Worm (Caenorhabditis elegans) whole organism, late embryonic: ENCODE measurements around the gene uaf-2.

Experiments
- C38D4.7 ChIP-seq: fragments of 200-800 bp; sonication (Bioruptor generic); optimal IDR thresholded peaks from 2 replicates; lab custom pipeline; 2018; ENCODE audit warnings: mild to moderate bottlenecking, missing genetic modification characterization, moderate library complexity, missing compliant biosample characterization
- F13H6.1 ChIP-seq: sonication (generic microtip); optimal IDR thresholded peaks from 2 replicates; lab custom pipeline; 2016; ENCODE audit warnings: missing genetic modification characterization, missing compliant biosample characterization
- K02D7.2 ChIP-seq: sonication (generic microtip); optimal IDR thresholded peaks from 2 replicates; lab custom pipeline; 2017; ENCODE audit warnings: mild to moderate bottlenecking, missing genetic modification characterization, missing compliant biosample characterization
- K09A11.1 ChIP-seq: sonication (generic microtip); optimal IDR thresholded peaks from 2 replicates; lab custom pipeline; 2017; ENCODE audit warnings: antibody characterized with exemption, mild to moderate bottlenecking, missing genetic modification characterization, missing compliant biosample characterization; ENCODE audit not compliant: insufficient read depth
- ama-1 ChIP-seq: fragments of 150-350 bp; optimal IDR thresholded peaks from 2 replicates; lab custom pipeline; 2014
- ceh-14 ChIP-seq: sonication (generic microtip); optimal IDR thresholded peaks from 2 replicates; lab custom pipeline; 2016; ENCODE audit warnings: missing genotype, missing genetic modification characterization, missing compliant biosample characterization
- ceh-18 ChIP-seq: sonication (generic microtip); optimal IDR thresholded peaks from 2 replicates; lab custom pipeline; 2016; ENCODE audit warnings: missing genetic modification characterization, missing compliant biosample characterization
- ceh-19 ChIP-seq: fragments of 200-800 bp; sonication (Bioruptor generic); optimal IDR thresholded peaks from 2 replicates; lab custom pipeline; 2018; ENCODE audit warnings: mild to moderate bottlenecking, missing genetic modification characterization, missing compliant biosample characterization
- ceh-24 ChIP-seq: sonication (generic microtip); optimal IDR thresholded peaks from 2 replicates; lab custom pipeline; 2016; ENCODE audit warnings: mild to moderate bottlenecking, missing genetic modification characterization, missing compliant biosample characterization
- ceh-30 ChIP-seq: fragments of 150-350 bp; optimal IDR thresholded peaks from 2 replicates; lab custom pipeline; 2014; ENCODE audit warnings: missing biosample characterization, missing genetic modification characterization
- ceh-31 ChIP-seq: sonication (generic microtip); optimal IDR thresholded peaks from 2 replicates; lab custom pipeline; 2016; ENCODE audit warnings: missing genetic modification characterization, missing compliant biosample characterization
- ceh-45 ChIP-seq: fragments of 200-800 bp; sonication (Bioruptor generic); IDR thresholded peaks from 2 replicates; pipeline ENCODE4 v1.3.6; 2022; ENCODE audit warnings: missing genetic modification reagents, missing genetic modification characterization, missing compliant biosample characterization
- ceh-9 ChIP-seq: sonication (generic microtip); optimal IDR thresholded peaks from 2 replicates; lab custom pipeline; 2016; ENCODE audit warnings: mild to moderate bottlenecking, missing genetic modification characterization, inconsistent platforms, missing compliant biosample characterization
- dve-1 ChIP-seq: sonication (generic microtip); optimal IDR thresholded peaks from 2 replicates; lab custom pipeline; 2017; ENCODE audit warnings: antibody characterized with exemption, mild to moderate bottlenecking, missing genetic modification characterization, missing compliant biosample characterization
- elt-4 ChIP-seq: sonication (generic microtip); optimal IDR thresholded peaks from 2 replicates; lab custom pipeline; 2016; ENCODE audit warnings: missing genetic modification characterization, missing compliant biosample characterization
- ets-4 ChIP-seq: sonication (generic microtip); optimal IDR thresholded peaks from 2 replicates; lab custom pipeline; 2016; ENCODE audit warnings: missing genetic modification characterization, missing compliant biosample characterization
- fax-1 ChIP-seq: sonication (generic microtip); optimal IDR thresholded peaks from 2 replicates; lab custom pipeline; 2016; ENCODE audit warnings: missing genotype, missing genetic modification characterization, missing compliant biosample characterization
- fkh-6 ChIP-seq: sonication (generic microtip); optimal IDR thresholded peaks from 2 replicates; lab custom pipeline; 2016; ENCODE audit warnings: missing genetic modification characterization, missing compliant biosample characterization
- hlh-13 ChIP-seq: fragments of 200-800 bp; sonication (Bioruptor generic); optimal IDR thresholded peaks from 2 replicates; lab custom pipeline; 2018; ENCODE audit warnings: mild to moderate bottlenecking, missing genetic modification characterization, missing compliant biosample characterization
- hlh-15 ChIP-seq: sonication (generic microtip); optimal IDR thresholded peaks from 2 replicates; lab custom pipeline; 2016; ENCODE audit warnings: missing genetic modification characterization, missing compliant biosample characterization
- hlh-6 ChIP-seq: sonication (generic microtip); optimal IDR thresholded peaks from 2 replicates; lab custom pipeline; 2016; ENCODE audit warnings: missing genotype, missing genetic modification characterization, missing compliant biosample characterization
- lin-11 ChIP-seq: fragments of 200-800 bp; sonication (Bioruptor generic); optimal IDR thresholded peaks from 2 replicates; lab custom pipeline; 2018; ENCODE audit warnings: mild to moderate bottlenecking, missing genetic modification characterization, missing compliant biosample characterization
- mec-3 ChIP-seq: sonication (generic microtip); optimal IDR thresholded peaks from 2 replicates; lab custom pipeline; 2016; ENCODE audit warnings: borderline replicate concordance, missing genetic modification characterization, missing compliant biosample characterization
- nhr-11 ChIP-seq: fragments of 150-350 bp; optimal IDR thresholded peaks from 2 replicates; lab custom pipeline; 2014; ENCODE audit warnings: missing biosample characterization, missing genetic modification characterization
- npax-4 ChIP-seq: sonication (generic microtip); optimal IDR thresholded peaks from 2 replicates; lab custom pipeline; 2016; ENCODE audit warnings: missing genetic modification characterization, missing compliant biosample characterization
- odd-2 ChIP-seq: sonication (generic microtip); optimal IDR thresholded peaks from 2 replicates; lab custom pipeline; 2017; ENCODE audit warnings: antibody characterized with exemption, mild to moderate bottlenecking, missing genetic modification characterization, missing compliant biosample characterization
- pat-9 ChIP-seq: fragments of 200-800 bp; sonication (Bioruptor generic); optimal IDR thresholded peaks from 2 replicates; lab custom pipeline; 2018; ENCODE audit warnings: mild to moderate bottlenecking, missing genetic modification characterization, moderate library complexity, missing compliant biosample characterization
- pax-1 ChIP-seq: fragments of 150-350 bp; optimal IDR thresholded peaks from 2 replicates; lab custom pipeline; 2014; ENCODE audit warnings: missing biosample characterization, missing genetic modification characterization
- pha-2 ChIP-seq: sonication (generic microtip); optimal IDR thresholded peaks from 2 replicates; lab custom pipeline; 2017; ENCODE audit warnings: mild to moderate bottlenecking, missing genetic modification characterization, missing compliant biosample characterization
- pha-4 ChIP-seq: fragments of 150-350 bp; optimal IDR thresholded peaks from 2 replicates; lab custom pipeline; 2018; ENCODE audit warnings: missing biosample characterization, missing genetic modification reagents, missing genetic modification characterization
- pqm-1 ChIP-seq: sonication (generic microtip); optimal IDR thresholded peaks from 2 replicates; lab custom pipeline; 2016; ENCODE audit warnings: missing genetic modification characterization, missing compliant biosample characterization
- rnt-1 ChIP-seq: sonication (generic microtip); optimal IDR thresholded peaks from 2 replicates; lab custom pipeline; 2016; ENCODE audit warnings: missing genetic modification characterization, missing compliant biosample characterization
- sdc-2 ChIP-seq: sonication (generic microtip); optimal IDR thresholded peaks from 2 replicates; lab custom pipeline; 2016; ENCODE audit warnings: missing genotype, missing genetic modification characterization, missing compliant biosample characterization
- sox-2 ChIP-seq: fragments of 200-800 bp; sonication (Bioruptor generic); IDR thresholded peaks from 2 replicates; pipeline ENCODE4 v1.3.6; 2022; ENCODE audit warnings: missing genetic modification reagents, missing genetic modification characterization, missing compliant biosample characterization
- sox-4 ChIP-seq: sonication (generic microtip); optimal IDR thresholded peaks from 2 replicates; lab custom pipeline; 2017; ENCODE audit warnings: mild to moderate bottlenecking, missing genetic modification characterization, inconsistent platforms, missing compliant biosample characterization
- syd-9 ChIP-seq: sonication (generic microtip); optimal IDR thresholded peaks from 2 replicates; lab custom pipeline; 2016; ENCODE audit warnings: mild to moderate bottlenecking, missing genetic modification characterization, moderate library complexity, missing compliant biosample characterization
- tbx-2 ChIP-seq: sonication (generic microtip); optimal IDR thresholded peaks from 2 replicates; lab custom pipeline; 2016; ENCODE audit warnings: missing genetic modification characterization, missing compliant biosample characterization
- tbx-7 ChIP-seq: sonication (generic microtip); optimal IDR thresholded peaks from 2 replicates; lab custom pipeline; 2016; ENCODE audit warnings: missing genotype, missing genetic modification characterization, missing compliant biosample characterization
- ttx-3 ChIP-seq: sonication (generic microtip); optimal IDR thresholded peaks from 2 replicates; lab custom pipeline; 2016; ENCODE audit warnings: missing genetic modification reagents, missing genetic modification characterization, missing compliant biosample characterization
- unc-3 ChIP-seq, 2 experiments: fragments of 200-800 bp in 1 of 2; sonication (Bioruptor generic) in 1 of 2; sonication (generic microtip) in 1 of 2; conservative IDR thresholded peaks in 1 of 2; optimal IDR thresholded peaks in 1 of 2; 2 replicates each; pipeline versions ENCODE4 v1.3.6 to Lab custom; 2016 to 2022; ENCODE audit warnings: missing compliant biosample characterization in 2 of 2, missing genetic modification characterization in 2 of 2, missing genetic modification reagents in 1 of 2
- unc-42 ChIP-seq: sonication (generic microtip); optimal IDR thresholded peaks from 2 replicates; lab custom pipeline; 2016; ENCODE audit warnings: missing genotype, missing genetic modification characterization, missing compliant biosample characterization
- unc-55 ChIP-seq: sonication (generic microtip); optimal IDR thresholded peaks from 2 replicates; lab custom pipeline; 2017; ENCODE audit warnings: missing biosample characterization, missing genetic modification reagents, missing genetic modification characterization
- unc-86 ChIP-seq: sonication (generic microtip); optimal IDR thresholded peaks from 2 replicates; lab custom pipeline; 2016; ENCODE audit warnings: missing genetic modification characterization, missing compliant biosample characterization
- zip-5 ChIP-seq: sonication (generic microtip); optimal IDR thresholded peaks from 2 replicates; lab custom pipeline; 2016; ENCODE audit warnings: missing genetic modification characterization, missing compliant biosample characterization
- ztf-16 ChIP-seq: sonication (generic microtip); optimal IDR thresholded peaks from 2 replicates; lab custom pipeline; 2017; ENCODE audit warnings: missing genetic modification characterization, missing compliant biosample characterization

The uaf-2 gene

DNA sequence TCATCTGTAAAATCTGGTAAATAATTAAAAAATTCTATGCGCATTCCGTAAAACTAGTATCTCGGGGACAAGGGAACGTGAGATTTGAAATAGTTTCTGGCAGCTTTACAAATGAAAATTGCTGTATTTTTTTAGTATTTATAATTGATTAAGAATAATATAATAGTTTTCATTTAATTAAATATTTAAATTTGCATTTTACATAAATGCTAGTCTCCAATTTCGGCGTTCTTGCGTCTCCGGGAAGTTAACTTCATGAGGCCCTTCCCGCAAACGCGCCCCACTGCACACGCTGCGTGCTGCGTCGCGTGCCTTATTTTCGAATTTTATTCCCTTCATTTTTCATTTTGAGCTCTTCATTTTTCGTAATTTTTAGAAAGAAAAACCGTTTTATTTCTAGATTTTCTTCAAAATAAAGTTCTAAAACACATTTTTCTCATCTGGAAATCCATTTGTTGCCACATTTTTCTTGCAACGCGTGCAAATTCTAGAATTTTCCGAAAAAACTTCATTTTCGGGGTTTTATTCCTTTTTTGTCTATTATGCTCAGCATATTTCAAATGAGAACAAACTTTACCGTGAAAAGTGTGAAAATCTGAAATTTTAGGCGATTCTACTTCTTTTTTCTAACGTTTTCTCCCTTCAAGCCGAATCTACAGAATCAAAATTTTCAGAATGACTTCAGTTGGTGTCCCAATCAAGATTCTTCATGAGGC lies 31.0 kb downstream of the uaf-2 start, which contains the start of the genes snx-13 and snr-1 (continued):
- peak; percentile 97 for TF ChIP-seq hlh-15
- TF ChIP-seq sox-2 (GFP tag; lab: Robert Waterston, UW) = peak; percentile 45
- peak; percentile 96 for TF ChIP-seq tbx-7
- TF ChIP-seq pha-2 = peak; percentile 94
- peak; percentile 54 for TF ChIP-seq ceh-18 (tag; lab: Kevin White, UChicago)
- TF ChIP-seq zip-5 (tag; lab: Kevin White, UChicago) = peak; percentile 99
- TF ChIP-seq mec-3 (tag; lab: Kevin White, UChicago) = peak; percentile 95
- no peak for TF ChIP-seq elt-4
- peak; percentile 72; the same call in 1 of the 2 replicates for TF ChIP-seq unc-3 (GFP tag; conservative IDR thresholded peaks at IDR 0.05; lab: Robert Waterston, UW)
- TF ChIP-seq unc-3 (tag; optimal IDR thresholded peaks at IDR 0.05; lab: Kevin White, UChicago) = peak; percentile 96
- TF ChIP-seq rnt-1 (tag; lab: Kevin White, UChicago) = peak; percentile 94
- TF ChIP-seq ceh-31 (tag; lab: Kevin White, UChicago) = peak; percentile 99
- peak; percentile 89 for TF ChIP-seq pqm-1 (tag; lab: Kevin White, UChicago)
- TF ChIP-seq dve-1 (tag; lab: Kevin White, UChicago) = no peak
- peak; percentile 97 for TF ChIP-seq unc-86 (tag; lab: Kevin White, UChicago)
- TF ChIP-seq nhr-11 (tag; lab: Kevin White, UChicago) = no peak
- no peak for TF ChIP-seq ama-1 (lab: Kevin White, UChicago)
- peak; percentile 93 for TF ChIP-seq F13H6.1 (tag; lab: Kevin White, UChicago)
- TF ChIP-seq pat-9 (tag; lab: Kevin White, UChicago) = peak; percentile 79
- TF ChIP-seq ceh-14 (tag; lab: Kevin White, UChicago) = peak; percentile 98
- TF ChIP-seq sdc-2 (tag; lab: Kevin White, UChicago) = peak; percentile 68
- TF ChIP-seq ceh-45 = peak; percentile 82
- TF ChIP-seq npax-4 (tag; lab: Kevin White, UChicago) = peak; percentile 64
- no peak for TF ChIP-seq pax-1
- no peak for TF ChIP-seq K09A11.1 (tag; lab: Kevin White, UChicago)
- peak; percentile 71 for TF ChIP-seq sox-4 (tag; lab: Kevin White, UChicago)
- TF ChIP-seq fax-1 (tag; lab: Kevin White, UChicago) = peak; percentile 96
- TF ChIP-seq K02D7.2 (tag; lab: Kevin White, UChicago) = peak; percentile 90
- no peak for TF ChIP-seq unc-55 (GFP tag; lab: Kevin White, UChicago)
- peak; percentile 55 for TF ChIP-seq hlh-6 (tag; lab: Kevin White, UChicago)
- no peak for TF ChIP-seq pha-4
- TF ChIP-seq syd-9 = peak; percentile 66
- peak; percentile 93 for TF ChIP-seq ets-4
- no peak for TF ChIP-seq ceh-30 (tag; lab: Kevin White, UChicago)
- peak; percentile 87 for TF ChIP-seq C38D4.7
- TF ChIP-seq unc-42 (tag; lab: Kevin White, UChicago) = peak; percentile 80

DNA sequence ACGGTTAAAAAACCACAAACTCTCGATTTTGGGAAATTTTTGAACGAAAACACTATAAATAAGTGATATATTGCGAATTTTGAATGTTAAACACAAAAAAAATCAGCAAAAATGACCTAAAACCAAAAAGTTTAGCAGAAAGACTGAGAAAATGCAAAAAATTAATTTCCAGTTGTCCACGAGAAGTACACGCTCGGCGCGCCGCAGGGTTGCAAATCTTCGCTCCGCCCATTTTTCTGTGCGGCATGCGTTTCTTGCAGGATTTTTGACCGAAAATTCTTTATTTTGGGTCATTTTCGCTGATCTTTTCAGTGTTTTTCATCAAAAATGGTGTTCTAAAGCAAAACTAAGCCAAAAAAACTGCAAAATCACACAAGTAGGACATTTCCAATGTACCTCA lies 33.7 kb downstream of the uaf-2 start:
- TF ChIP-seq tbx-2 (tag; lab: Kevin White, UChicago) (no peak), ttx-3 (tag; lab: Kevin White, UChicago) (no peak), hlh-13 (GFP tag; lab: Kevin White, UChicago) (no peak), ceh-9 (tag; lab: Kevin White, UChicago) (no peak), lin-11 (no peak), unc-42 (tag; lab: Kevin White, UChicago) (no peak), pqm-1 (tag; lab: Kevin White, UChicago) (no peak), F13H6.1 (tag; lab: Kevin White, UChicago) (no peak), ceh-24 (tag; lab: Kevin White, UChicago) (no peak), odd-2 (tag; lab: Kevin White, UChicago) (no peak), sdc-2 (tag; lab: Kevin White, UChicago) (no peak), tbx-7 (no peak), fkh-6 (no peak), ceh-14 (tag; lab: Kevin White, UChicago) (no peak), npax-4 (tag; lab: Kevin White, UChicago) (no peak), K02D7.2 (tag; lab: Kevin White, UChicago) (no peak), ztf-16 (tag; lab: Kevin White, UChicago) (no peak), ceh-45 (no peak), ceh-19 (GFP tag; lab: Kevin White, UChicago) (no peak)
- TF ChIP-seq, all 69 proteins: peak for 0
